Worm (Caenorhabditis elegans) whole organism, L4 larva: ENCODE data around the gene nhr-182.
A peak's percentile ranks its signal among the peaks of the same experiment; 100 is the strongest.

Experiments used
- D1046.2 ChIP-seq: fragments of 200-800 bp; sonication (Bioruptor generic); IDR thresholded peaks from 2 replicates; pipeline ENCODE4 v1.3.6; 2022; ENCODE audit warnings: missing genetic modification characterization, missing compliant biosample characterization
- F37D6.2 ChIP-seq: sonication (generic microtip); optimal IDR thresholded peaks from 2 replicates; lab custom pipeline; 2016; ENCODE audit warnings: mild to moderate bottlenecking, missing genetic modification characterization, missing compliant biosample characterization
- Y105C5A.15 ChIP-seq: fragments of 200-800 bp; sonication (Bioruptor generic); IDR thresholded peaks from 2 replicates; pipeline ENCODE4 v1.3.6; 2022; ENCODE audit warnings: missing genetic modification characterization, missing compliant biosample characterization
- attf-4 ChIP-seq: sonication (generic microtip); optimal IDR thresholded peaks from 3 replicates; lab custom pipeline; 2017; ENCODE audit warnings: missing biosample characterization, missing genetic modification characterization
- daf-16 ChIP-seq, 3 experiments: sonication (generic microtip); optimal IDR thresholded peaks; 2 replicates each; lab custom pipeline; 2016 to 2017; ENCODE audit warnings: missing genetic modification characterization in 3 of 3, missing genetic modification reagents in 3 of 3, mild to moderate bottlenecking in 2 of 3, missing compliant biosample characterization in 2 of 3, missing biosample characterization in 1 of 3, moderate library complexity in 1 of 3
- dmd-6 ChIP-seq: fragments of 200-800 bp; sonication (Bioruptor generic); IDR thresholded peaks from 2 replicates; pipeline ENCODE4 v1.3.6; 2022; ENCODE audit warnings: missing genetic modification reagents, missing genetic modification characterization, missing compliant biosample characterization
- dmd-9 ChIP-seq: fragments of 200-800 bp; sonication (Bioruptor generic); IDR thresholded peaks from 2 replicates; pipeline ENCODE4 v1.3.6; 2022; ENCODE audit warnings: missing genetic modification reagents, missing genetic modification characterization, missing compliant biosample characterization
- dve-1 ChIP-seq: sonication (generic microtip); optimal IDR thresholded peaks from 2 replicates; lab custom pipeline; 2017; ENCODE audit warnings: antibody characterized with exemption, mild to moderate bottlenecking, missing genetic modification characterization, missing compliant biosample characterization; ENCODE audit not compliant: insufficient read depth
- hlh-11 ChIP-seq: fragments of 200-800 bp; sonication (Bioruptor generic); optimal IDR thresholded peaks from 2 replicates; lab custom pipeline; 2018; ENCODE audit warnings: mild to moderate bottlenecking, missing genetic modification characterization, missing compliant biosample characterization
- hlh-30 ChIP-seq: sonication (generic microtip); optimal IDR thresholded peaks from 2 replicates; lab custom pipeline; 2017; ENCODE audit warnings: antibody characterized with exemption, mild to moderate bottlenecking, missing genetic modification characterization, missing compliant biosample characterization; ENCODE audit not compliant: insufficient read depth
- mdl-1 ChIP-seq, 2 experiments: fragments of 150-350 bp in 1 of 2; sonication (generic microtip) in 1 of 2; optimal IDR thresholded peaks; 2 replicates each; lab custom pipeline; 2014 to 2017; ENCODE audit warnings: missing biosample characterization in 2 of 2, missing genetic modification characterization in 2 of 2
- mes-2 ChIP-seq: sonication (generic microtip); optimal IDR thresholded peaks from 2 replicates; lab custom pipeline; 2016; ENCODE audit warnings: missing genotype, mild to moderate bottlenecking, missing genetic modification characterization, missing compliant biosample characterization; ENCODE audit not compliant: poor library complexity, severe bottlenecking
- mxl-2 ChIP-seq: fragments of 200-800 bp; sonication (Bioruptor generic); conservative IDR thresholded peaks from 2 replicates; pipeline ENCODE4 v1.3.6; 2022; ENCODE audit warnings: missing genetic modification reagents, missing genetic modification characterization, missing compliant biosample characterization
- mxl-3 ChIP-seq: fragments of 200-800 bp; sonication (Bioruptor generic); optimal IDR thresholded peaks from 2 replicates; lab custom pipeline; 2018; ENCODE audit warnings: mild to moderate bottlenecking, missing genetic modification characterization, missing compliant biosample characterization
- nhr-10 ChIP-seq: fragments of 150-350 bp; optimal IDR thresholded peaks from 2 replicates; lab custom pipeline; 2014; ENCODE audit warnings: missing biosample characterization, missing genetic modification characterization
- nhr-28 ChIP-seq: fragments of 150-350 bp; optimal IDR thresholded peaks from 2 replicates; lab custom pipeline; 2014; ENCODE audit warnings: missing biosample characterization, missing genetic modification characterization
- pha-4 ChIP-seq, 2 experiments: fragments of 150-350 bp in 1 of 2; fragments of 200-800 bp in 1 of 2; sonication (Bioruptor generic) in 1 of 2; IDR thresholded peaks in 1 of 2; optimal IDR thresholded peaks in 1 of 2; 2 replicates each; pipeline versions ENCODE4 v1.3.6 to Lab custom; 2014 to 2022; ENCODE audit warnings: missing genetic modification characterization in 2 of 2, missing genetic modification reagents in 2 of 2, missing biosample characterization in 1 of 2, missing compliant biosample characterization in 1 of 2
- php-3 ChIP-seq: fragments of 200-800 bp; sonication (Bioruptor generic); IDR thresholded peaks from 2 replicates; pipeline ENCODE4 v1.3.6; 2022; ENCODE audit warnings: missing genetic modification reagents, missing genetic modification characterization, missing compliant biosample characterization
- snpc-4 ChIP-seq: fragments of 150-350 bp; optimal IDR thresholded peaks from 2 replicates; lab custom pipeline; 2014; ENCODE audit warnings: missing biosample characterization, missing genetic modification characterization
- spr-3 ChIP-seq: fragments of 200-800 bp; sonication (Bioruptor generic); optimal IDR thresholded peaks from 2 replicates; lab custom pipeline; 2018; ENCODE audit warnings: mild to moderate bottlenecking, missing genetic modification characterization, missing compliant biosample characterization
- zag-1 ChIP-seq: fragments of 150-350 bp; optimal IDR thresholded peaks from 2 replicates; lab custom pipeline; 2014; ENCODE audit warnings: missing biosample characterization, missing genetic modification characterization

Gene nhr-182

DNA sequence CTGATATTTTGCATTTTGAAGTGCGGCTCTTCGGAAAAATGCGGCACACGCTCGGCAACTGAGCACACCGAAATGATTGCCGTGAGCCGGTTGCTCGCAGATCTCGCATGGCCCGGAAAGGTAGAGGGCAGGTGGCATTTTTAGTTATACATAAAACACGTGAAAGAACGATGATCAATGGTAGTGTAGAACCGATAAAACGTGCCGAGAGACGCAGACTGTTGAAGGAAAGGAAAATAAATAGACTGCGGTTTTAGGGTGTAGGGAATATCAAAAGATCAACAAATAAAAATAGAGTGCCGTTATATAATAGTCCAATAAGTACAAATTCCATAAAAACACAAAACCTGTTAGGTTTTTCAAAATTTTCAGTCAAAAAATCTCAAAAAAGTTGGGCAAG lies 47.8 kb downstream of the nhr-182 start, which contains the start of gene nhr-133:
nhr-133 (minus strand) TSS at position 183 of the 400 bp plus-strand sequence.
- no peak for TF ChIP-seq pha-4 (GFP tag; IDR thresholded peaks at IDR 0.05; lab: Robert Waterston, UW)
- peak; percentile 9 for TF ChIP-seq pha-4 (tag; optimal IDR thresholded peaks at IDR 0.05; lab: Kevin White, UChicago)
- peak; percentile 6 for TF ChIP-seq mes-2 (tag; lab: Kevin White, UChicago)
- peak; percentile 80 for TF ChIP-seq nhr-28
- TF ChIP-seq spr-3 (GFP tag; lab: Kevin White, UChicago), result no peak
- peak; percentile 83 for TF ChIP-seq hlh-30
- no peak for TF ChIP-seq daf-16 (GFP tag; optimal IDR thresholded peaks at IDR 0.05; lab: Kevin White, UChicago)
- peak; percentile 45 for TF ChIP-seq daf-16 (tag; optimal IDR thresholded peaks at IDR 0.05; lab: Kevin White, UChicago)
- TF ChIP-seq D1046.2 (GFP tag; lab: Robert Waterston, UW), result no peak
- peak; percentile 55 for TF ChIP-seq dve-1 (tag; lab: Kevin White, UChicago)
- TF ChIP-seq dmd-6, result peak; percentile 50; the same call in 1 of the 2 replicates
- no peak for TF ChIP-seq attf-4 (tag; lab: Kevin White, UChicago)
- TF ChIP-seq nhr-10 (tag; lab: Kevin White, UChicago), result no peak
- TF ChIP-seq hlh-11 (tag; lab: Kevin White, UChicago), result peak; percentile 40
- peak; percentile 81 for TF ChIP-seq mxl-3 (GFP tag; lab: Kevin White, UChicago)
- TF ChIP-seq mdl-1 (tag; optimal IDR thresholded peaks at IDR 0.05; lab: Kevin White, UChicago), result peak; percentile 12 to 79
- TF ChIP-seq, all 104 proteins: peak for 10

DNA sequence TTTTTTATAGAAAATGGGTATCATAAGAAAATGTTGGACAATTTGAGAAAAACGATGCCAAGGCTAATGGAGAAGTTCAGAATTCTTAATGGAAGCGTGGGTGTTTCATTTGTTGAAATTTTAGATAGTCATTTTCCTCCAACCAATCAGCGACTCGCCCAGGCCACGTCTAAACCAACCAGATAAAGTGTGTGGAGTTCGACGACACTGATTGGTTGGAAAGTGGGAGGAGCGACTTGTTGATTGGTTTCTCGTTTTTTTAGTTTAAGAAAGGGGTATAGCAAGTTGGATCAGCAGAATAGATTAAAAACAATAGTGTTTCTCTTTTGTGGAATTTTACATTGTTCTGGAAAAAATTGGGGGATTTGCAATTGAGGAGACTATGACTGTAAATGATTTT lies 52.2 kb downstream of the nhr-182 start:
- no peak for TF ChIP-seq mxl-2 (GFP tag; lab: Robert Waterston, UW)
- TF ChIP-seq nhr-28, result no peak
- TF ChIP-seq php-3 (GFP tag; lab: Robert Waterston, UW), result no peak
- no peak for TF ChIP-seq zag-1 (tag; lab: Kevin White, UChicago)
- TF ChIP-seq snpc-4, result no peak
- no peak for TF ChIP-seq dmd-9 (GFP tag; lab: Robert Waterston, UW)
- TF ChIP-seq F37D6.2 (tag; lab: Kevin White, UChicago), result no peak
- TF ChIP-seq Y105C5A.15 (GFP tag; lab: Robert Waterston, UW), result no peak
- no peak for TF ChIP-seq daf-16 (GFP tag; optimal IDR thresholded peaks at IDR 0.05; lab: Kevin White, UChicago)
- no peak for TF ChIP-seq daf-16 (tag; optimal IDR thresholded peaks at IDR 0.05; lab: Kevin White, UChicago)
